Fruit fly (Drosophila melanogaster) whole organism, embryonic: Measurements from ENCODE around the gene AspRS-m.
A peak's percentile ranks its signal among the peaks of the same experiment; 100 is the strongest.

Source experiments
- B-H2 ChIP-seq: fragments of 200-800 bp; sonication (Bioruptor generic); optimal IDR thresholded peaks from 2 replicates; lab custom pipeline; 2018; ENCODE audit warnings: missing biosample characterization, mild to moderate bottlenecking, missing genetic modification characterization
- CG10209 ChIP-seq: fragments of 200-800 bp; sonication (Bioruptor generic); optimal IDR thresholded peaks from 3 replicates; lab custom pipeline; 2017; ENCODE audit warnings: missing biosample characterization, mild to moderate bottlenecking, missing genetic modification characterization, missing genetic modification reagents
- CG11504 ChIP-seq: fragments of 200-800 bp; sonication (Bioruptor generic); optimal IDR thresholded peaks from 3 replicates; lab custom pipeline; 2019; ENCODE audit warnings: missing biosample characterization, mild to moderate bottlenecking, missing genetic modification characterization, moderate library complexity
- CG12104 ChIP-seq: fragments of 200-800 bp; sonication (Bioruptor generic); optimal IDR thresholded peaks from 3 replicates; lab custom pipeline; 2016; ENCODE audit warnings: missing biosample characterization, missing genetic modification characterization
- CG12219 ChIP-seq: fragments of 200-800 bp; sonication (Bioruptor generic); optimal IDR thresholded peaks from 3 replicates; lab custom pipeline; 2018; ENCODE audit warnings: missing biosample characterization, mild to moderate bottlenecking, missing genetic modification characterization
- CG12236 ChIP-seq: fragments of 200-800 bp; sonication (Bioruptor generic); optimal IDR thresholded peaks from 2 replicates; lab custom pipeline; 2016; ENCODE audit warnings: missing biosample characterization, missing genetic modification characterization
- CG12942 ChIP-seq: fragments of 200-800 bp; sonication (Bioruptor generic); optimal IDR thresholded peaks from 3 replicates; lab custom pipeline; 2016; ENCODE audit warnings: missing biosample characterization, missing genetic modification characterization
- CG13296 ChIP-seq: fragments of 200-800 bp; sonication (Bioruptor generic); optimal IDR thresholded peaks from 3 replicates; lab custom pipeline; 2018; ENCODE audit warnings: missing biosample characterization, mild to moderate bottlenecking, missing genetic modification characterization
- CG15269 ChIP-seq: fragments of 200-800 bp; sonication (Bioruptor generic); optimal IDR thresholded peaks from 2 replicates; lab custom pipeline; 2018; ENCODE audit warnings: missing biosample characterization, mild to moderate bottlenecking, missing genetic modification characterization, moderate library complexity
- CG32532 ChIP-seq: fragments of 200-800 bp; sonication (Bioruptor generic); IDR thresholded peaks from 2 replicates; pipeline ENCODE4 v1.3.6; 2022; ENCODE audit warnings: missing biosample characterization, missing genetic modification characterization
- CG32767 ChIP-seq: fragments of 200-800 bp; sonication (Bioruptor generic); IDR thresholded peaks from 2 replicates; pipeline ENCODE4 v1.3.6; 2022; ENCODE audit warnings: missing biosample characterization, missing genetic modification characterization
- CG32772 ChIP-seq: fragments of 200-800 bp; sonication (Bioruptor generic); IDR thresholded peaks from 2 replicates; pipeline ENCODE4 v1.3.6; 2022; ENCODE audit warnings: missing biosample characterization, missing genetic modification characterization
- CG34224 ChIP-seq: fragments of 200-800 bp; sonication (Bioruptor generic); IDR thresholded peaks from 3 replicates; pipeline ENCODE4 v1.3.6; 2022; ENCODE audit warnings: missing biosample characterization, missing genetic modification characterization; ENCODE audit not compliant: partially characterized antibody
- CG34376 ChIP-seq: fragments of 200-800 bp; sonication (Bioruptor generic); optimal IDR thresholded peaks from 2 replicates; lab custom pipeline; 2018; ENCODE audit warnings: missing biosample characterization, mild to moderate bottlenecking, missing genetic modification characterization
- CG4854 ChIP-seq: fragments of 200-800 bp; sonication (Bioruptor generic); optimal IDR thresholded peaks from 2 replicates; lab custom pipeline; 2016; ENCODE audit warnings: missing biosample characterization, missing genetic modification characterization, inconsistent platforms
- CG8924 ChIP-seq: fragments of 200-800 bp; optimal IDR thresholded peaks from 3 replicates; lab custom pipeline; 2019; ENCODE audit warnings: missing biosample characterization, mild to moderate bottlenecking, missing genetic modification characterization, moderate library complexity
- CkIIα-i1 ChIP-seq: fragments of 200-800 bp; sonication (Bioruptor generic); IDR thresholded peaks from 2 replicates; pipeline ENCODE4 v1.3.6; 2022; ENCODE audit warnings: missing biosample characterization, missing genetic modification characterization
- Dip2 ChIP-seq: fragments of 200-800 bp; sonication (Bioruptor generic); IDR thresholded peaks from 2 replicates; pipeline ENCODE4 v1.3.6; 2022; ENCODE audit warnings: missing biosample characterization, missing genetic modification characterization
- Drgx ChIP-seq: fragments of 200-800 bp; sonication (Bioruptor generic); IDR thresholded peaks from 2 replicates; pipeline ENCODE4 v1.3.6; 2022; ENCODE audit warnings: missing biosample characterization, missing genetic modification characterization
- E2f1 ChIP-seq: fragments of 200-800 bp; sonication (Bioruptor generic); IDR thresholded peaks from 2 replicates; pipeline ENCODE4 v1.3.6; 2022; ENCODE audit warnings: missing biosample characterization, missing genetic modification characterization
- Eip74EF ChIP-seq, 2 experiments: fragments of 200-800 bp in 1 of 2; fragments of >200 bp in 1 of 2; sonication (Bioruptor generic) in 1 of 2; optimal IDR thresholded peaks; 2 replicates each; lab custom pipeline; 2017 to 2019; ENCODE audit warnings: missing biosample characterization in 2 of 2, missing genetic modification characterization in 2 of 2, mild to moderate bottlenecking in 1 of 2, moderate library complexity in 1 of 2
- Fer2 ChIP-seq: fragments of 200-800 bp; sonication (Bioruptor generic); optimal IDR thresholded peaks from 2 replicates; lab custom pipeline; 2018; ENCODE audit warnings: missing biosample characterization, mild to moderate bottlenecking, missing genetic modification characterization, moderate library complexity
- Hr3 ChIP-seq: fragments of 200-800 bp; sonication (Bioruptor generic); optimal IDR thresholded peaks from 3 replicates; lab custom pipeline; 2016; ENCODE audit warnings: missing biosample characterization, missing genetic modification characterization
- Hr39 ChIP-seq: fragments of >200 bp; optimal IDR thresholded peaks from 2 replicates; lab custom pipeline; 2017
- Hr51 ChIP-seq, 2 experiments: fragments of 200-800 bp; sonication (Bioruptor generic); optimal IDR thresholded peaks; 2 replicates in 1 of 2; 3 replicates in 1 of 2; lab custom pipeline; 2016 to 2018; ENCODE audit warnings: missing biosample characterization in 2 of 2, missing genetic modification characterization in 2 of 2, mild to moderate bottlenecking in 1 of 2, moderate library complexity in 1 of 2
- Max ChIP-seq: fragments of 200-800 bp; sonication (Bioruptor generic); optimal IDR thresholded peaks from 2 replicates; lab custom pipeline; 2016; ENCODE audit warnings: missing biosample characterization, mild to moderate bottlenecking, missing genetic modification characterization
- Meics ChIP-seq: fragments of 200-800 bp; sonication (Bioruptor generic); optimal IDR thresholded peaks from 2 replicates; lab custom pipeline; 2017; ENCODE audit warnings: missing biosample characterization, mild to moderate bottlenecking, missing genetic modification characterization
- Mrtf ChIP-seq: fragments of 200-800 bp; sonication (Bioruptor generic); IDR thresholded peaks from 3 replicates; pipeline ENCODE4 v1.3.6; 2022; ENCODE audit warnings: missing biosample characterization, missing genetic modification characterization
- Myb ChIP-seq: fragments of 200-800 bp; sonication (Bioruptor generic); optimal IDR thresholded peaks from 2 replicates; lab custom pipeline; 2016; ENCODE audit warnings: missing biosample characterization, missing genetic modification characterization
- Optix ChIP-seq: fragments of 200-800 bp; sonication (Bioruptor generic); IDR thresholded peaks from 3 replicates; pipeline ENCODE4 v1.3.6; 2022; ENCODE audit warnings: missing biosample characterization, missing genetic modification characterization
- Taf1 ChIP-seq: fragments of 200-800 bp; sonication (Bioruptor generic); IDR thresholded peaks from 2 replicates; pipeline ENCODE4 v1.3.6; 2022; ENCODE audit warnings: missing biosample characterization, missing genetic modification characterization
- Trl ChIP-seq, 3 experiments: fragments of >200 bp in 2 of 3; fragments of 200-800 bp in 1 of 3; sonication (Bioruptor generic) in 1 of 3; optimal IDR thresholded peaks; 2 replicates in 1 of 3; 3 replicates in 2 of 3; lab custom pipeline; 2016 to 2017; ENCODE audit warnings: missing biosample characterization in 1 of 3, missing genetic modification characterization in 1 of 3
- Usf ChIP-seq: fragments of 200-800 bp; sonication (Bioruptor generic); optimal IDR thresholded peaks from 2 replicates; lab custom pipeline; 2017; ENCODE audit warnings: missing genotype, missing biosample characterization, missing genetic modification characterization
- Xrp1 ChIP-seq: fragments of 200-800 bp; sonication (Bioruptor generic); IDR thresholded peaks from 2 replicates; pipeline ENCODE4 v1.3.6; 2022; ENCODE audit warnings: missing biosample characterization, missing genetic modification characterization
- abd-A ChIP-seq: fragments of 200-800 bp; sonication (Bioruptor generic); optimal IDR thresholded peaks from 3 replicates; lab custom pipeline; 2019; ENCODE audit warnings: missing biosample characterization, mild to moderate bottlenecking, missing genetic modification characterization, moderate library complexity
- ac ChIP-seq: fragments of 200-800 bp; sonication (Bioruptor generic); optimal IDR thresholded peaks from 3 replicates; lab custom pipeline; 2017; ENCODE audit warnings: missing biosample characterization, mild to moderate bottlenecking, missing genetic modification characterization
- aop ChIP-seq: fragments of 200-800 bp; sonication (Bioruptor generic); IDR thresholded peaks from 2 replicates; pipeline ENCODE4 v1.3.6; 2022; ENCODE audit warnings: missing biosample characterization, missing genetic modification characterization
- danr ChIP-seq: fragments of 200-800 bp; sonication (Bioruptor generic); IDR thresholded peaks from 2 replicates; pipeline ENCODE4 v1.3.6; 2022; ENCODE audit warnings: missing biosample characterization, missing genetic modification characterization
- ems ChIP-seq: fragments of 200-800 bp; sonication (Bioruptor generic); optimal IDR thresholded peaks from 3 replicates; lab custom pipeline; 2016; ENCODE audit warnings: missing biosample characterization, missing genetic modification characterization
- eyg ChIP-seq: fragments of 200-800 bp; sonication (Bioruptor generic); optimal IDR thresholded peaks from 3 replicates; lab custom pipeline; 2016; ENCODE audit warnings: missing biosample characterization, missing genetic modification characterization
- fd102C ChIP-seq: fragments of 200-800 bp; sonication (Bioruptor generic); optimal IDR thresholded peaks from 2 replicates; lab custom pipeline; 2018; ENCODE audit warnings: missing biosample characterization, mild to moderate bottlenecking, missing genetic modification characterization, moderate library complexity
- fd3F ChIP-seq: fragments of 200-800 bp; sonication (Bioruptor generic); optimal IDR thresholded peaks from 2 replicates; lab custom pipeline; 2018; ENCODE audit warnings: missing biosample characterization, mild to moderate bottlenecking, missing genetic modification characterization, moderate library complexity
- gsb-n ChIP-seq: fragments of 200-800 bp; sonication (Bioruptor generic); optimal IDR thresholded peaks from 3 replicates; lab custom pipeline; 2018; ENCODE audit warnings: missing biosample characterization, mild to moderate bottlenecking, missing genetic modification characterization
- hb ChIP-seq: fragments of 200-800 bp; sonication (Bioruptor generic); IDR thresholded peaks from 3 replicates; pipeline ENCODE4 v1.3.6; 2022; ENCODE audit warnings: missing biosample characterization, missing genetic modification characterization; ENCODE audit not compliant: partially characterized antibody
- hbn ChIP-seq: fragments of 200-800 bp; sonication (Bioruptor generic); IDR thresholded peaks from 2 replicates; pipeline ENCODE4 v1.3.6; 2022; ENCODE audit warnings: missing biosample characterization, missing genetic modification characterization; ENCODE audit not compliant: partially characterized antibody
- ind ChIP-seq: fragments of 200-800 bp; sonication (Bioruptor generic); optimal IDR thresholded peaks from 3 replicates; lab custom pipeline; 2016; ENCODE audit warnings: missing biosample characterization, missing genetic modification characterization
- inv ChIP-seq: fragments of 200-800 bp; sonication (Bioruptor generic); IDR thresholded peaks from 2 replicates; pipeline ENCODE4 v1.3.6; 2022; ENCODE audit warnings: missing biosample characterization, missing genetic modification characterization; ENCODE audit not compliant: partially characterized antibody
- pros ChIP-seq: fragments of 200-800 bp; sonication (Bioruptor generic); optimal IDR thresholded peaks from 3 replicates; lab custom pipeline; 2019; ENCODE audit warnings: missing biosample characterization, mild to moderate bottlenecking, missing genetic modification characterization, moderate library complexity
- sob ChIP-seq: fragments of 200-800 bp; sonication (Bioruptor generic); IDR thresholded peaks from 2 replicates; pipeline ENCODE4 v1.3.6; 2022; ENCODE audit warnings: missing biosample characterization, missing genetic modification characterization
- unc-4 ChIP-seq: fragments of 200-800 bp; sonication (Bioruptor generic); IDR thresholded peaks from 2 replicates; pipeline ENCODE4 v1.3.6; 2022; ENCODE audit warnings: missing biosample characterization, missing genetic modification characterization; ENCODE audit not compliant: partially characterized antibody
- vvl ChIP-seq: fragments of 200-800 bp; sonication (Bioruptor generic); IDR thresholded peaks from 2 replicates; pipeline ENCODE4 v1.3.6; 2022; ENCODE audit warnings: missing biosample characterization, missing genetic modification characterization

Gene AspRS-m

DNA sequence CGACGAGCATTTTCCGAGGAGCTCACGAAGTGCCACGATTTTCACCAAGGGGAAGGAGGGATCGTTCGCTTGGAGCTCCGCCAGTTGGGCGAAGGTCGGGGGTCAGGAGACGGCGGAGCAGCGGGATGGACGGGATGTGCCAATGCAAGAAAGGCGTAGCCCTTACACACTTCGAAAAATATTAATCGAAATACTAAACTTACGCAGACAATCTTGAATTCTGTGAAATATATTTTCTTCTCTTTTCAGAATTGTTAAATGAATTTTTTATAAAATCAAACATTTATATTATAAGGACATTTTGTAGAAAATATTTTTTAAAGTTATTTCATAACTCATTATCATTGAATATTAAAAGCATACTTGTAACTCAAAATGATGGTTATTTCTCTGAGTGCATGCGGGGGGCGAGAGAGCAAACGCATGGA lies 42.0 kb downstream of the AspRS-m start (continued):
- TF ChIP-seq CG13296 (GFP tag; lab: Kevin White, UChicago) (peak; percentile 44), vvl (no peak), CG32532 (GFP tag; lab: Robert Waterston, UW) (no peak), CG32772 (GFP tag; lab: Robert Waterston, UW) (peak; percentile 38; the same call in 1 of the 2 replicates), hbn (GFP tag; lab: Robert Waterston, UW) (no peak), pros (no peak), ind (GFP tag; lab: Kevin White, UChicago) (no peak), Optix (GFP tag; lab: Robert Waterston, UW) (no peak), Meics (GFP tag; lab: Kevin White, UChicago) (peak; percentile 40), CG34376 (GFP tag; lab: Kevin White, UChicago) (no peak), CG15269 (tag; lab: Kevin White, UChicago) (peak; percentile 66), CG8924 (no peak), CG12104 (GFP tag; lab: Kevin White, UChicago) (no peak), Fer2 (tag; lab: Kevin White, UChicago) (no peak), Drgx (GFP tag; lab: Robert Waterston, UW) (peak; percentile 23; the same call in 1 of the 2 replicates), Xrp1 (GFP tag; lab: Robert Waterston, UW) (peak; percentile 41; the same call in 1 of the 2 replicates), CG34224 (GFP tag; lab: Robert Waterston, UW) (no peak), CG12219 (GFP tag; lab: Kevin White, UChicago) (no peak), Hr51 (GFP tag; optimal IDR thresholded peaks at IDR 0.05; lab: Kevin White, UChicago) (peak in 1 of 2 experiments; percentile 79), danr (GFP tag; lab: Robert Waterston, UW) (no peak), unc-4 (GFP tag; lab: Robert Waterston, UW) (no peak), Dip2 (GFP tag; lab: Robert Waterston, UW) (no peak), CG12942 (GFP tag; lab: Kevin White, UChicago) (no peak), Myb (no peak), CkIIα-i1 (GFP tag; lab: Robert Waterston, UW) (no peak), hb (GFP tag; lab: Robert Waterston, UW) (no peak), sob (GFP tag; lab: Robert Waterston, UW) (no peak), fd102C (GFP tag; lab: Kevin White, UChicago) (no peak), CG12236 (GFP tag; lab: Kevin White, UChicago) (no peak), inv (GFP tag; lab: Robert Waterston, UW) (no peak), Hr39 (lab: Kevin White, UChicago) (no peak), gsb-n (tag; lab: Kevin White, UChicago) (peak; percentile 9), Trl (optimal IDR thresholded peaks at IDR 0.05; lab: Kevin White, UChicago) (no peak), Trl (GFP tag; optimal IDR thresholded peaks at IDR 0.05; lab: Kevin White, UChicago) (no peak), Usf (GFP tag; lab: Kevin White, UChicago) (no peak), fd3F (GFP tag; lab: Kevin White, UChicago) (peak; percentile 1), ems (GFP tag; lab: Kevin White, UChicago) (no peak), Mrtf (no peak), abd-A (no peak), Eip74EF (GFP tag; optimal IDR thresholded peaks at IDR 0.05; lab: Kevin White, UChicago) (no peak), aop (GFP tag; lab: Robert Waterston, UW) (no peak), CG11504 (peak; percentile 74), Max (GFP tag; lab: Kevin White, UChicago) (no peak), E2f1 (GFP tag; lab: Robert Waterston, UW) (no peak), CG10209 (peak; percentile 27), Hr3 (GFP tag; lab: Kevin White, UChicago) (peak; percentile 23), CG4854 (no peak), Taf1 (GFP tag; lab: Robert Waterston, UW) (0 out of 2 replicates have a peak, but pooled peaks have one; percentile 6), eyg (GFP tag; lab: Kevin White, UChicago) (no peak), ac (GFP tag; lab: Kevin White, UChicago) (no peak), B-H2 (no peak), CG32767 (GFP tag; lab: Robert Waterston, UW) (0 out of 2 replicates have a peak, but pooled peaks have one; percentile 27)
